Fruit fly (Drosophila melanogaster) whole organism, adult: ENCODE measurements around the gene CG14868.

ENCODE experiments used
- CG11617 ChIP-seq: fragments of 200-800 bp; sonication (Bioruptor generic); optimal IDR thresholded peaks from 2 replicates; lab custom pipeline; 2017; ENCODE audit warnings: mild to moderate bottlenecking, missing biosample characterization, missing genetic modification reagents, missing genetic modification characterization
- CG14711 ChIP-seq: fragments of 200-800 bp; sonication (Bioruptor generic); optimal IDR thresholded peaks from 2 replicates; lab custom pipeline; 2018; ENCODE audit warnings: missing biosample characterization, mild to moderate bottlenecking, missing genetic modification characterization, moderate library complexity
- CG33017 ChIP-seq: fragments of 200-800 bp; sonication (Bioruptor generic); optimal IDR thresholded peaks from 2 replicates; lab custom pipeline; 2018; ENCODE audit warnings: missing biosample characterization, mild to moderate bottlenecking, missing genetic modification characterization, moderate library complexity
- CG7045 ChIP-seq: fragments of 200-800 bp; sonication (Bioruptor generic); optimal IDR thresholded peaks from 2 replicates; lab custom pipeline; 2017; ENCODE audit warnings: missing biosample characterization, mild to moderate bottlenecking, missing genetic modification characterization
- CG7101 ChIP-seq: fragments of 200-800 bp; sonication (Bioruptor generic); optimal IDR thresholded peaks from 2 replicates; lab custom pipeline; 2018; ENCODE audit warnings: missing biosample characterization, mild to moderate bottlenecking, missing genetic modification characterization, moderate library complexity
- Clk ChIP-seq: fragments of 200-800 bp; sonication (Bioruptor generic); optimal IDR thresholded peaks from 2 replicates; lab custom pipeline; 2017; ENCODE audit warnings: missing biosample characterization, missing genetic modification characterization
- Crg-1 ChIP-seq: fragments of 200-800 bp; sonication (Bioruptor generic); optimal IDR thresholded peaks from 2 replicates; lab custom pipeline; 2016; ENCODE audit warnings: missing biosample characterization, missing genetic modification characterization
- Mnt ChIP-seq: fragments of 200-800 bp; sonication (Bioruptor generic); optimal IDR thresholded peaks from 2 replicates; lab custom pipeline; 2016; ENCODE audit warnings: missing biosample characterization, mild to moderate bottlenecking, missing genetic modification characterization
- bab1 ChIP-seq: fragments of 200-800 bp; sonication (Bioruptor generic); optimal IDR thresholded peaks from 3 replicates; lab custom pipeline; 2019; ENCODE audit warnings: missing biosample characterization, mild to moderate bottlenecking, missing genetic modification characterization, moderate library complexity
- ovo ChIP-seq: fragments of 200-800 bp; sonication (Bioruptor generic); optimal IDR thresholded peaks from 2 replicates; lab custom pipeline; 2016; ENCODE audit warnings: missing biosample characterization, missing genetic modification characterization
- tj ChIP-seq: fragments of 200-800 bp; sonication (Bioruptor generic); optimal IDR thresholded peaks from 3 replicates; lab custom pipeline; 2017; ENCODE audit warnings: missing biosample characterization, mild to moderate bottlenecking, missing genetic modification characterization, moderate library complexity
- toe ChIP-seq: fragments of 200-800 bp; sonication (Bioruptor generic); optimal IDR thresholded peaks from 2 replicates; lab custom pipeline; 2016; ENCODE audit warnings: missing biosample characterization, missing genetic modification characterization

dm6 chr3R:15371833-15372232, 2.1 kb upstream of the CG14868 start, which contains the start of the genes Ccm3 and CG6136:
- TF ChIP-seq CG14711 (tag; lab: Kevin White, UChicago) (peak; percentile 38), Clk (GFP tag; lab: Kevin White, UChicago) (peak; percentile 37), CG7101 (tag; lab: Kevin White, UChicago) (peak; percentile 78), CG33017 (tag; lab: Kevin White, UChicago) (peak; percentile 53), ovo (peak; percentile 49), Mnt (peak; percentile 73), CG11617 (peak; percentile 31), bab1 (GFP tag; lab: Kevin White, UChicago) (peak; percentile 66), CG7045 (GFP tag; lab: Kevin White, UChicago) (peak; percentile 42), tj (no peak), toe (GFP tag; lab: Kevin White, UChicago) (peak; percentile 32), Crg-1 (GFP tag; lab: Kevin White, UChicago) (peak; percentile 85)
